Worm (Caenorhabditis elegans) whole organism, young adult: ENCODE data around the gene F21C10.1.

ENCODE experiments used
- ama-1 ChIP-seq, 3 experiments: fragments of 150-350 bp in 1 of 3; sonication (generic microtip) in 2 of 3; optimal IDR thresholded peaks; 2 replicates each; lab custom pipeline; 2014 to 2018; ENCODE audit warnings: missing biosample characterization in 2 of 3, missing genetic modification characterization in 2 of 3, missing genetic modification reagents in 2 of 3
- him-1 ChIP-seq: sonication (generic microtip); optimal IDR thresholded peaks from 2 replicates; lab custom pipeline; 2016; ENCODE audit warnings: missing genotype, missing genetic modification reagents, missing genetic modification characterization, missing compliant biosample characterization
- hmg-1.2 ChIP-seq: fragments of 200-800 bp; sonication (Bioruptor generic); IDR thresholded peaks from 2 replicates; pipeline ENCODE4 v1.3.6; 2022; ENCODE audit warnings: missing genetic modification reagents, missing genetic modification characterization, missing compliant biosample characterization
- snpc-1.3 ChIP-seq: sonication (generic microtip); optimal IDR thresholded peaks from 2 replicates; lab custom pipeline; 2017; ENCODE audit warnings: missing genetic modification characterization, mild to moderate bottlenecking, missing compliant biosample characterization, antibody characterized with exemption, moderate library complexity, missing genotype, missing genetic modification reagents; ENCODE audit not compliant: insufficient read depth
- snpc-4 ChIP-seq, 5 experiments: fragments of 150-350 bp in 1 of 5; sonication (generic microtip) in 4 of 5; optimal IDR thresholded peaks; 2 replicates each; lab custom pipeline; 2014 to 2018; ENCODE audit warnings: missing genetic modification characterization in 5 of 5, missing biosample characterization in 3 of 5, antibody characterized with exemption in 2 of 5, mild to moderate bottlenecking in 2 of 5, missing compliant biosample characterization in 2 of 5, missing genotype in 2 of 5, moderate library complexity in 2 of 5, missing genetic modification reagents in 1 of 5

ce11 chrV:9094976-9095375 lies 37.2 kb upstream of the F21C10.1 start:
- TF ChIP-seq him-1 (tag; lab: Kevin White, UChicago): no peak
- no peak for TF ChIP-seq snpc-4 (GFP tag; optimal IDR thresholded peaks at IDR 0.05; lab: Kevin White, UChicago)
- no peak for TF ChIP-seq snpc-4 (tag; optimal IDR thresholded peaks at IDR 0.05; lab: Kevin White, UChicago)
- TF ChIP-seq ama-1 (optimal IDR thresholded peaks at IDR 0.05; lab: Kevin White, UChicago): no peak
- no peak for TF ChIP-seq ama-1 (GFP tag; optimal IDR thresholded peaks at IDR 0.05; lab: Kevin White, UChicago)
- TF ChIP-seq snpc-1.3 (tag; lab: Kevin White, UChicago): no peak
- TF ChIP-seq hmg-1.2 (GFP tag; lab: Robert Waterston, UW): no peak
